Fruit fly (Drosophila melanogaster) whole organism, embryonic: ENCODE measurements around the gene MESR6.

ENCODE experiments used
- Ada2b ChIP-seq: fragments of 200-800 bp; sonication (Bioruptor generic); IDR thresholded peaks from 2 replicates; pipeline ENCODE4 v1.3.6; 2022; ENCODE audit warnings: missing biosample characterization, missing genetic modification characterization
- CG1024 ChIP-seq: fragments of 200-800 bp; sonication (Bioruptor generic); IDR thresholded peaks from 2 replicates; pipeline ENCODE4 v1.3.6; 2022; ENCODE audit warnings: missing biosample characterization, missing genetic modification characterization
- CG12071 ChIP-seq: fragments of 200-800 bp; sonication (Bioruptor generic); optimal IDR thresholded peaks from 3 replicates; lab custom pipeline; 2018; ENCODE audit warnings: missing biosample characterization, mild to moderate bottlenecking, missing genetic modification characterization
- CG14710 ChIP-seq: fragments of 200-800 bp; sonication (Bioruptor generic); optimal IDR thresholded peaks from 3 replicates; lab custom pipeline; 2019; ENCODE audit warnings: missing biosample characterization, mild to moderate bottlenecking, missing genetic modification characterization, moderate library complexity
- CG2875 ChIP-seq: fragments of 200-800 bp; sonication (Bioruptor generic); optimal IDR thresholded peaks from 2 replicates; lab custom pipeline; 2017; ENCODE audit warnings: missing biosample characterization, mild to moderate bottlenecking, missing genetic modification characterization, missing genetic modification reagents
- CG31441 ChIP-seq: fragments of 200-800 bp; sonication (Bioruptor generic); IDR thresholded peaks from 2 replicates; pipeline ENCODE4 v1.3.6; 2022; ENCODE audit warnings: missing biosample characterization, missing genetic modification characterization
- CG33213 ChIP-seq: fragments of 200-800 bp; sonication (Bioruptor generic); optimal IDR thresholded peaks from 3 replicates; lab custom pipeline; 2016; ENCODE audit warnings: missing biosample characterization, missing genetic modification characterization
- CG3726 ChIP-seq: fragments of 200-800 bp; sonication (Bioruptor generic); IDR thresholded peaks from 3 replicates; pipeline ENCODE4, ENCODE4 v1.3.6; 2022; ENCODE audit warnings: missing biosample characterization, missing genetic modification characterization
- CG5953 ChIP-seq: fragments of 200-800 bp; sonication (Bioruptor generic); IDR thresholded peaks from 2 replicates; pipeline ENCODE4 v1.3.6; 2022; ENCODE audit warnings: missing biosample characterization, missing genetic modification characterization
- CG7987 ChIP-seq: fragments of 200-800 bp; sonication (Bioruptor generic); optimal IDR thresholded peaks from 2 replicates; lab custom pipeline; 2018; ENCODE audit warnings: missing biosample characterization, mild to moderate bottlenecking, missing genetic modification characterization, moderate library complexity
- CG8924 ChIP-seq: fragments of 200-800 bp; optimal IDR thresholded peaks from 3 replicates; lab custom pipeline; 2019; ENCODE audit warnings: missing biosample characterization, mild to moderate bottlenecking, missing genetic modification characterization, moderate library complexity
- CG9437 ChIP-seq: fragments of 200-800 bp; sonication (Bioruptor generic); optimal IDR thresholded peaks from 2 replicates; lab custom pipeline; 2018; ENCODE audit warnings: missing biosample characterization, mild to moderate bottlenecking, missing genetic modification characterization
- CG9797 ChIP-seq: fragments of 200-800 bp; sonication (Bioruptor generic); optimal IDR thresholded peaks from 3 replicates; lab custom pipeline; 2018; ENCODE audit warnings: missing biosample characterization, mild to moderate bottlenecking, missing genetic modification characterization
- Dek ChIP-seq: fragments of 200-800 bp; sonication (Bioruptor generic); optimal IDR thresholded peaks from 3 replicates; lab custom pipeline; 2019; ENCODE audit warnings: missing biosample characterization, mild to moderate bottlenecking, missing genetic modification characterization, moderate library complexity
- H15 ChIP-seq: fragments of 200-800 bp; sonication (Bioruptor generic); IDR thresholded peaks from 3 replicates; pipeline ENCODE4 v1.3.6; 2022; ENCODE audit warnings: missing biosample characterization, missing genetic modification characterization
- H2.0 ChIP-seq: fragments of 200-800 bp; sonication (Bioruptor generic); IDR thresholded peaks from 2 replicates; pipeline ENCODE4 v1.3.6; 2022; ENCODE audit warnings: missing biosample characterization, missing genetic modification characterization
- Hr39 ChIP-seq: fragments of >200 bp; optimal IDR thresholded peaks from 2 replicates; lab custom pipeline; 2017
- Hr78 ChIP-seq, 2 experiments: fragments of 200-800 bp in 1 of 2; fragments of >200 bp in 1 of 2; sonication (Bioruptor generic) in 1 of 2; optimal IDR thresholded peaks; 2 replicates each; lab custom pipeline; 2017 to 2019; ENCODE audit warnings: missing biosample characterization in 2 of 2, missing genetic modification characterization in 2 of 2, mild to moderate bottlenecking in 1 of 2, moderate library complexity in 1 of 2
- Jarid2 ChIP-seq: fragments of 200-800 bp; sonication (Bioruptor generic); optimal IDR thresholded peaks from 3 replicates; lab custom pipeline; 2017; ENCODE audit warnings: mild to moderate bottlenecking, missing biosample characterization, missing genetic modification reagents, missing genetic modification characterization
- Max ChIP-seq: fragments of 200-800 bp; sonication (Bioruptor generic); optimal IDR thresholded peaks from 2 replicates; lab custom pipeline; 2016; ENCODE audit warnings: missing biosample characterization, mild to moderate bottlenecking, missing genetic modification characterization
- NFAT ChIP-seq: fragments of 200-800 bp; sonication (Bioruptor generic); IDR thresholded peaks from 2 replicates; pipeline ENCODE4 v1.3.6; 2022; ENCODE audit warnings: missing biosample characterization, missing genetic modification characterization
- NfI ChIP-seq: fragments of 200-800 bp; sonication (Bioruptor generic); optimal IDR thresholded peaks from 3 replicates; lab custom pipeline; 2018; ENCODE audit warnings: missing biosample characterization, mild to moderate bottlenecking, missing genetic modification characterization, moderate library complexity
- Oli ChIP-seq: fragments of 200-800 bp; sonication (Bioruptor generic); optimal IDR thresholded peaks from 2 replicates; lab custom pipeline; 2018; ENCODE audit warnings: missing biosample characterization, mild to moderate bottlenecking, missing genetic modification characterization, moderate library complexity
- Sin3A ChIP-seq: fragments of >200 bp; optimal IDR thresholded peaks from 2 replicates; lab custom pipeline; 2018
- Stat92E ChIP-seq, 3 experiments: fragments of >200 bp in 2 of 3; fragments of 200-800 bp in 1 of 3; sonication (Bioruptor generic) in 1 of 3; optimal IDR thresholded peaks; 2 replicates each; lab custom pipeline; 2017 to 2019; ENCODE audit warnings: missing biosample characterization in 3 of 3, missing genetic modification characterization in 3 of 3, mild to moderate bottlenecking in 1 of 3, moderate library complexity in 1 of 3
- TFAM ChIP-seq: fragments of 200-800 bp; sonication (Bioruptor generic); optimal IDR thresholded peaks from 2 replicates; lab custom pipeline; 2017; ENCODE audit warnings: missing biosample characterization, missing genetic modification characterization, inconsistent platforms
- Vsx1 ChIP-seq: fragments of 200-800 bp; sonication (Bioruptor generic); optimal IDR thresholded peaks from 2 replicates; lab custom pipeline; 2017; ENCODE audit warnings: missing biosample characterization, mild to moderate bottlenecking, missing genetic modification characterization, missing genetic modification reagents
- ac ChIP-seq: fragments of 200-800 bp; sonication (Bioruptor generic); optimal IDR thresholded peaks from 3 replicates; lab custom pipeline; 2017; ENCODE audit warnings: missing biosample characterization, mild to moderate bottlenecking, missing genetic modification characterization
- az2 ChIP-seq: fragments of 200-800 bp; sonication (Bioruptor generic); optimal IDR thresholded peaks from 3 replicates; lab custom pipeline; 2016; ENCODE audit warnings: missing biosample characterization, missing genetic modification characterization
- caup ChIP-seq: fragments of 200-800 bp; sonication (Bioruptor generic); optimal IDR thresholded peaks from 3 replicates; lab custom pipeline; 2017; ENCODE audit warnings: missing biosample characterization, mild to moderate bottlenecking, missing genetic modification characterization, moderate library complexity; ENCODE audit not compliant: severe bottlenecking
- chn ChIP-seq: fragments of 200-800 bp; sonication (Bioruptor generic); optimal IDR thresholded peaks from 2 replicates; lab custom pipeline; 2016; ENCODE audit warnings: missing biosample characterization, missing genetic modification characterization
- da ChIP-seq: fragments of 200-800 bp; sonication (Bioruptor generic); optimal IDR thresholded peaks from 2 replicates; lab custom pipeline; 2016; ENCODE audit warnings: missing biosample characterization, missing genetic modification characterization
- dan ChIP-seq: fragments of 200-800 bp; sonication (Bioruptor generic); IDR thresholded peaks from 2 replicates; pipeline ENCODE4 v1.3.6; 2022; ENCODE audit warnings: missing biosample characterization, missing genetic modification characterization
- dysf ChIP-seq: fragments of 200-800 bp; sonication (Bioruptor generic); IDR thresholded peaks from 3 replicates; pipeline ENCODE4 v1.3.6; 2022; ENCODE audit warnings: missing biosample characterization, missing genetic modification characterization
- gsb ChIP-seq: fragments of 200-800 bp; sonication (Bioruptor generic); IDR thresholded peaks from 2 replicates; pipeline ENCODE4 v1.3.6; 2022; ENCODE audit warnings: missing biosample characterization, missing genetic modification characterization
- her ChIP-seq: fragments of 200-800 bp; sonication (Bioruptor generic); optimal IDR thresholded peaks from 2 replicates; lab custom pipeline; 2016; ENCODE audit warnings: missing biosample characterization, missing genetic modification characterization
- ind ChIP-seq: fragments of 200-800 bp; sonication (Bioruptor generic); optimal IDR thresholded peaks from 3 replicates; lab custom pipeline; 2016; ENCODE audit warnings: missing biosample characterization, missing genetic modification characterization
- kah ChIP-seq: fragments of 200-800 bp; sonication (Bioruptor generic); optimal IDR thresholded peaks from 2 replicates; lab custom pipeline; 2018; ENCODE audit warnings: missing biosample characterization, mild to moderate bottlenecking, missing genetic modification characterization
- p53 ChIP-seq: fragments of 200-800 bp; sonication (Bioruptor generic); optimal IDR thresholded peaks from 2 replicates; lab custom pipeline; 2016; ENCODE audit warnings: missing biosample characterization, missing genetic modification characterization
- pan ChIP-seq, 4 experiments: fragments of >200 bp in 3 of 4; fragments of 200-800 bp in 1 of 4; sonication (Bioruptor generic) in 1 of 4; optimal IDR thresholded peaks in 3 of 4; IDR thresholded peaks in 1 of 4; 2 replicates each; pipeline versions ENCODE4 v1.3.6 to Lab custom; 2017 to 2022; ENCODE audit warnings: missing biosample characterization in 2 of 4, missing genetic modification characterization in 2 of 4, mixed read lengths in 1 of 4
- pfk ChIP-seq: fragments of 200-800 bp; sonication (Bioruptor generic); optimal IDR thresholded peaks from 2 replicates; lab custom pipeline; 2018; ENCODE audit warnings: missing biosample characterization, mild to moderate bottlenecking, missing genetic modification characterization, moderate library complexity
- pita ChIP-seq: fragments of 200-800 bp; sonication (Bioruptor generic); optimal IDR thresholded peaks from 2 replicates; lab custom pipeline; 2017; ENCODE audit warnings: missing biosample characterization, mild to moderate bottlenecking, missing genetic modification characterization
- row ChIP-seq: fragments of 200-800 bp; sonication (Bioruptor generic); IDR thresholded peaks from 3 replicates; pipeline ENCODE4 v1.3.6; 2022; ENCODE audit warnings: missing biosample characterization, missing genetic modification characterization
- sisA ChIP-seq: fragments of 200-800 bp; sonication (Bioruptor generic); IDR thresholded peaks from 2 replicates; pipeline ENCODE4 v1.3.6; 2022; ENCODE audit warnings: missing biosample characterization, missing genetic modification characterization
- so ChIP-seq: fragments of 200-800 bp; sonication (Bioruptor generic); IDR thresholded peaks from 3 replicates; pipeline ENCODE4 v1.3.6; 2022; ENCODE audit warnings: missing biosample characterization, missing genetic modification characterization
- tap ChIP-seq: fragments of 200-800 bp; optimal IDR thresholded peaks from 3 replicates; lab custom pipeline; 2019; ENCODE audit warnings: missing biosample characterization, mild to moderate bottlenecking, missing genetic modification characterization, moderate library complexity
- vnd ChIP-seq: fragments of 200-800 bp; sonication (Bioruptor generic); IDR thresholded peaks from 3 replicates; pipeline ENCODE4 v1.3.6; 2022; ENCODE audit warnings: missing biosample characterization, missing genetic modification characterization; ENCODE audit not compliant: partially characterized antibody
- wor ChIP-seq: fragments of 200-800 bp; sonication (Bioruptor generic); IDR thresholded peaks from 2 replicates; pipeline ENCODE4 v1.3.6; 2022; ENCODE audit warnings: missing biosample characterization, missing genetic modification characterization
- z ChIP-seq: fragments of 200-800 bp; sonication (Bioruptor generic); IDR thresholded peaks from 3 replicates; pipeline ENCODE4 v1.3.6; 2022; ENCODE audit warnings: missing biosample characterization, missing genetic modification characterization

The MESR6 gene

DNA sequence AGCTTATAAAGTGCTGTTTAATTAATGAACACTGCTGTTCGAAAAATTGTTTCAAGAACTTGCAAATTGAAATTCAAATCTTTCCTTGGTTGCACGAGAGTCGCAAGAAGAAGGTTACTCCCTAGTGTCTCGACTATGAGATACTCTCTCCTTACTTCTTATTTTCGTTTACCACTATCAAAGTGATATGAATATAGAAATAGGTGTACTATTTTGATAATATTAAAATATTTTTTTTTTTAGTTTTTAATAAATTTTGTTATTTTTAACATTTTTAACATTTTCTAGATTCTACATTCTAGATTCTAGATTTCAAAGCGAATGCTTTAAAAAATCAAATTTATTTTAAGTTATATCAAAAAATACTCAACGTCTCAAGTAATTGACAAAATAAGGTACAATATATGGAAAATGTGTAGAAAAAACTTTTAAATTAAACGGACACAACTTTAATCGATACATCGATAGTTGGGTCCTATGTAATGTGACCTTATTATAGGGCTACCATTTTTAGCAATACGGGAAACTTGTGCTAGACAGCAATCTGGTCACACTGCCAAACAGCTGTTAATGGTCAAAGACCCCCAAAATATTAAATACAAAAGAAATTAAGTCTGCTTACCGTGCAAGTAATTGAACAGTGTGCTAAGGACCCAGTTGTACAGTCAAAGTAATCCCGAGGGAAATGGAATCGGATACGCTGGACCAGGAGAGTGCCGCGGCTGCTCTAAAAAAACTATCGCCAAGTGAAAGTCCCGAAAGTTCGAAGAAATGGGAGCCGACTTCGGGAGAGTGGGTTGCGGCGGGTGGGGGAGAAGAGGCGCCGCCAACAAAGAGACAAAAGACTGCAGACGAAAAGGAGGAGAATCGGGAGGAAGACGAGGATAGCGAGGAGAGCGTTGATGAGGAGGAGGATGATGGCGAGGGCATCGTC, at the start of gene MESR6 (continued):
- TF ChIP-seq caup (GFP tag; lab: Kevin White, UChicago) (no peak), p53 (GFP tag; lab: Kevin White, UChicago) (no peak), sisA (no peak), CG9437 (peak; percentile 27), NFAT (GFP tag; lab: Robert Waterston, UW) (no peak), gsb (GFP tag; lab: Robert Waterston, UW) (no peak), pfk (GFP tag; lab: Kevin White, UChicago) (no peak), Dek (tag; lab: Kevin White, UChicago) (peak; percentile 63), CG2875 (GFP tag; lab: Kevin White, UChicago) (no peak), Hr39 (lab: Kevin White, UChicago) (no peak), az2 (GFP tag; lab: Kevin White, UChicago) (no peak), CG7987 (peak; percentile 5), CG12071 (GFP tag; lab: Kevin White, UChicago) (no peak), CG8924 (tag; lab: Kevin White, UChicago) (peak; percentile 39), Hr78 (GFP tag; optimal IDR thresholded peaks at IDR 0.05; lab: Kevin White, UChicago) (no peak), CG31441 (GFP tag; lab: Robert Waterston, UW) (peak; percentile 28; the same call in 1 of the 2 replicates), Jarid2 (GFP tag; lab: Kevin White, UChicago) (no peak), Max (GFP tag; lab: Kevin White, UChicago) (no peak), dysf (GFP tag; lab: Robert Waterston, UW) (no peak; the same call in 2 of the 3 replicates), her (GFP tag; lab: Kevin White, UChicago) (no peak), kah (no peak), CG33213 (peak; percentile 35), Sin3A (lab: Kevin White, UChicago) (peak; percentile 15), Ada2b (GFP tag; lab: Robert Waterston, UW) (no peak), ac (GFP tag; lab: Kevin White, UChicago) (no peak), TFAM (no peak), pita (GFP tag; lab: Kevin White, UChicago) (no peak), CG14710 (tag; lab: Kevin White, UChicago) (peak; percentile 69), chn (GFP tag; lab: Kevin White, UChicago) (no peak), pan (optimal IDR thresholded peaks at IDR 0.05; lab: Kevin White, UChicago) (no peak), pan (GFP tag; optimal IDR thresholded peaks at IDR 0.05 in 1 of 2, IDR thresholded peaks at IDR 0.05 in 1 of 2) (no peak), Oli (tag; lab: Kevin White, UChicago) (peak; percentile 17), z (GFP tag; lab: Robert Waterston, UW) (no peak), CG5953 (GFP tag; lab: Robert Waterston, UW) (no peak), ind (no peak), da (no peak), Vsx1 (GFP tag; lab: Kevin White, UChicago) (no peak), tap (no peak), NfI (GFP tag; lab: Kevin White, UChicago) (no peak), dan (GFP tag; lab: Robert Waterston, UW) (no peak), row (GFP tag; lab: Robert Waterston, UW) (peak; percentile 64), CG9797 (peak; percentile 93), CG3726 (no peak), CG1024 (GFP tag; lab: Robert Waterston, UW) (no peak), so (GFP tag; lab: Robert Waterston, UW) (no peak), H2.0 (GFP tag; lab: Robert Waterston, UW) (no peak), wor (GFP tag; lab: Robert Waterston, UW) (no peak), vnd (GFP tag; lab: Robert Waterston, UW) (peak; percentile 49; the same call in 2 of the 3 replicates), H15 (GFP tag; lab: Robert Waterston, UW) (no peak), Stat92E (GFP tag; optimal IDR thresholded peaks at IDR 0.05; lab: Kevin White, UChicago) (peak in 1 of 3 experiments; percentile 75)
